Fruit fly (Drosophila melanogaster) whole organism, embryonic: Measurements from ENCODE around the gene TyrRII.

Experiments used
- Abd-B ChIP-seq: fragments of 200-800 bp; sonication (Bioruptor generic); optimal IDR thresholded peaks from 2 replicates; lab custom pipeline; 2018; ENCODE audit warnings: missing biosample characterization, mild to moderate bottlenecking, missing genetic modification characterization, moderate library complexity
- Antp ChIP-seq: fragments of 200-800 bp; sonication (Bioruptor generic); optimal IDR thresholded peaks from 3 replicates; lab custom pipeline; 2016; ENCODE audit warnings: missing biosample characterization, missing genetic modification characterization
- CG10209 ChIP-seq: fragments of 200-800 bp; sonication (Bioruptor generic); optimal IDR thresholded peaks from 3 replicates; lab custom pipeline; 2017; ENCODE audit warnings: missing biosample characterization, mild to moderate bottlenecking, missing genetic modification characterization, missing genetic modification reagents
- CG10654 ChIP-seq: fragments of 200-800 bp; sonication (Bioruptor generic); optimal IDR thresholded peaks from 2 replicates; lab custom pipeline; 2016; ENCODE audit warnings: missing biosample characterization, missing genetic modification characterization
- CG13424 ChIP-seq: fragments of 200-800 bp; sonication (Bioruptor generic); optimal IDR thresholded peaks from 2 replicates; lab custom pipeline; 2019; ENCODE audit warnings: missing biosample characterization, mild to moderate bottlenecking, missing genetic modification characterization, moderate library complexity
- CG13775 ChIP-seq: fragments of 200-800 bp; sonication (Bioruptor generic); optimal IDR thresholded peaks from 3 replicates; lab custom pipeline; 2017; ENCODE audit warnings: missing biosample characterization, mild to moderate bottlenecking, missing genetic modification characterization
- CG17359 ChIP-seq: fragments of 200-800 bp; sonication (Bioruptor generic); optimal IDR thresholded peaks from 3 replicates; lab custom pipeline; 2018; ENCODE audit warnings: missing biosample characterization, mild to moderate bottlenecking, missing genetic modification characterization, moderate library complexity
- CG17361 ChIP-seq: fragments of 200-800 bp; sonication (Bioruptor generic); IDR thresholded peaks from 3 replicates; pipeline ENCODE4 v1.3.6; 2022; ENCODE audit warnings: missing biosample characterization, missing genetic modification characterization
- CG18262 ChIP-seq: fragments of 200-800 bp; optimal IDR thresholded peaks from 3 replicates; lab custom pipeline; 2019; ENCODE audit warnings: missing biosample characterization, mild to moderate bottlenecking, missing genetic modification characterization, moderate library complexity
- CG2116 ChIP-seq: fragments of 200-800 bp; sonication (Bioruptor generic); optimal IDR thresholded peaks from 3 replicates; lab custom pipeline; 2018; ENCODE audit warnings: missing biosample characterization, mild to moderate bottlenecking, missing genetic modification characterization
- CG2129 ChIP-seq: fragments of 200-800 bp; sonication (Bioruptor generic); IDR thresholded peaks from 2 replicates; pipeline ENCODE4 v1.3.6; 2022; ENCODE audit warnings: missing biosample characterization, missing genetic modification characterization; ENCODE audit not compliant: partially characterized antibody
- CG33213 ChIP-seq: fragments of 200-800 bp; sonication (Bioruptor generic); optimal IDR thresholded peaks from 3 replicates; lab custom pipeline; 2016; ENCODE audit warnings: missing biosample characterization, missing genetic modification characterization
- CG4424 ChIP-seq: fragments of 200-800 bp; sonication (Bioruptor generic); optimal IDR thresholded peaks from 3 replicates; lab custom pipeline; 2016; ENCODE audit warnings: missing biosample characterization, missing genetic modification characterization
- CG4707 ChIP-seq: fragments of 200-800 bp; sonication (Bioruptor generic); optimal IDR thresholded peaks from 2 replicates; lab custom pipeline; 2018; ENCODE audit warnings: missing biosample characterization, mild to moderate bottlenecking, missing genetic modification characterization, moderate library complexity
- CG7839 ChIP-seq: fragments of 200-800 bp; sonication (Bioruptor generic); optimal IDR thresholded peaks from 3 replicates; lab custom pipeline; 2018; ENCODE audit warnings: missing biosample characterization, mild to moderate bottlenecking, missing genetic modification characterization, moderate library complexity
- CG8944 ChIP-seq: fragments of 200-800 bp; sonication (Bioruptor generic); optimal IDR thresholded peaks from 3 replicates; lab custom pipeline; 2016; ENCODE audit warnings: missing biosample characterization, missing genetic modification characterization
- CrebB ChIP-seq: fragments of 200-800 bp; sonication (Bioruptor generic); optimal IDR thresholded peaks from 3 replicates; lab custom pipeline; 2018; ENCODE audit warnings: missing biosample characterization, mild to moderate bottlenecking, missing genetic modification characterization
- HLH4C ChIP-seq: fragments of 200-800 bp; sonication (Bioruptor generic); IDR thresholded peaks from 3 replicates; pipeline ENCODE4 v1.3.6; 2022; ENCODE audit warnings: missing biosample characterization, missing genetic modification characterization; ENCODE audit not compliant: partially characterized antibody
- HLH54F ChIP-seq: fragments of 200-800 bp; sonication (Bioruptor generic); optimal IDR thresholded peaks from 3 replicates; lab custom pipeline; 2016; ENCODE audit warnings: missing biosample characterization, missing genetic modification characterization
- HmgZ ChIP-seq: fragments of 200-800 bp; sonication (Bioruptor generic); optimal IDR thresholded peaks from 2 replicates; lab custom pipeline; 2018; ENCODE audit warnings: missing biosample characterization, mild to moderate bottlenecking, missing genetic modification characterization
- Hsf ChIP-seq: fragments of 200-800 bp; sonication (Bioruptor generic); optimal IDR thresholded peaks from 3 replicates; lab custom pipeline; 2016; ENCODE audit warnings: missing biosample characterization, missing genetic modification characterization
- Lhr ChIP-seq: fragments of 200-800 bp; sonication (Bioruptor generic); optimal IDR thresholded peaks from 3 replicates; lab custom pipeline; 2017; ENCODE audit warnings: mild to moderate bottlenecking, missing biosample characterization, missing genetic modification reagents, missing genetic modification characterization
- Med ChIP-seq: fragments of 200-800 bp; sonication (Bioruptor generic); peaks from one replicate; lab custom pipeline; 2016; ENCODE audit warnings: missing biosample characterization, missing genetic modification characterization, mild to moderate bottlenecking, inconsistent platforms, moderate library complexity
- NC2α ChIP-seq: fragments of 200-800 bp; sonication (Bioruptor generic); optimal IDR thresholded peaks from 2 replicates; lab custom pipeline; 2016; ENCODE audit warnings: missing biosample characterization, missing genetic modification characterization
- Nf-YC ChIP-seq: fragments of 200-800 bp; optimal IDR thresholded peaks from 3 replicates; lab custom pipeline; 2019; ENCODE audit warnings: missing biosample characterization, mild to moderate bottlenecking, missing genetic modification characterization, moderate library complexity
- Oli ChIP-seq: fragments of 200-800 bp; sonication (Bioruptor generic); optimal IDR thresholded peaks from 2 replicates; lab custom pipeline; 2018; ENCODE audit warnings: missing biosample characterization, mild to moderate bottlenecking, missing genetic modification characterization, moderate library complexity
- Vsx1 ChIP-seq: fragments of 200-800 bp; sonication (Bioruptor generic); optimal IDR thresholded peaks from 2 replicates; lab custom pipeline; 2017; ENCODE audit warnings: missing biosample characterization, mild to moderate bottlenecking, missing genetic modification characterization, missing genetic modification reagents
- YL-1 ChIP-seq: fragments of 200-800 bp; sonication (Bioruptor generic); optimal IDR thresholded peaks from 3 replicates; lab custom pipeline; 2017; ENCODE audit warnings: missing biosample characterization, mild to moderate bottlenecking, missing genetic modification characterization
- al ChIP-seq: fragments of 200-800 bp; sonication (Bioruptor generic); IDR thresholded peaks from 2 replicates; pipeline ENCODE4 v1.3.6; 2022; ENCODE audit warnings: missing biosample characterization, missing genetic modification characterization
- bab2 ChIP-seq: fragments of 200-800 bp; sonication (Bioruptor generic); optimal IDR thresholded peaks from 2 replicates; lab custom pipeline; 2016; ENCODE audit warnings: missing biosample characterization, missing genetic modification characterization
- chinmo ChIP-seq: fragments of 200-800 bp; sonication (Bioruptor generic); IDR thresholded peaks from 4 replicates; pipeline ENCODE4 v1.3.6; 2022; ENCODE audit warnings: missing biosample characterization, missing genetic modification characterization; ENCODE audit not compliant: partially characterized antibody
- dimm ChIP-seq: fragments of 200-800 bp; sonication (Bioruptor generic); IDR thresholded peaks from 2 replicates; pipeline ENCODE4 v1.3.6; 2022; ENCODE audit warnings: missing biosample characterization, missing genetic modification characterization
- en ChIP-seq: fragments of 200-800 bp; sonication (Bioruptor generic); optimal IDR thresholded peaks from 2 replicates; lab custom pipeline; 2016; ENCODE audit warnings: missing biosample characterization, missing genetic modification characterization
- ewg ChIP-seq: fragments of 200-800 bp; sonication (Bioruptor generic); optimal IDR thresholded peaks from 3 replicates; lab custom pipeline; 2017; ENCODE audit warnings: mild to moderate bottlenecking, missing biosample characterization, missing genetic modification reagents, missing genetic modification characterization
- fu2 ChIP-seq: fragments of 200-800 bp; sonication (Bioruptor generic); optimal IDR thresholded peaks from 2 replicates; lab custom pipeline; 2016; ENCODE audit warnings: missing biosample characterization, missing genetic modification characterization
- gem ChIP-seq: fragments of 200-800 bp; sonication (Bioruptor generic); optimal IDR thresholded peaks from 2 replicates; lab custom pipeline; 2019; ENCODE audit warnings: missing biosample characterization, mild to moderate bottlenecking, missing genetic modification characterization, moderate library complexity
- gfzf ChIP-seq: fragments of 200-800 bp; sonication (Bioruptor generic); optimal IDR thresholded peaks from 2 replicates; lab custom pipeline; 2016; ENCODE audit warnings: missing biosample characterization, mild to moderate bottlenecking, missing genetic modification characterization, moderate library complexity
- grau ChIP-seq: fragments of 200-800 bp; optimal IDR thresholded peaks from 3 replicates; lab custom pipeline; 2019; ENCODE audit warnings: missing biosample characterization, mild to moderate bottlenecking, missing genetic modification characterization, moderate library complexity
- kah ChIP-seq: fragments of 200-800 bp; sonication (Bioruptor generic); optimal IDR thresholded peaks from 2 replicates; lab custom pipeline; 2018; ENCODE audit warnings: missing biosample characterization, mild to moderate bottlenecking, missing genetic modification characterization
- lab ChIP-seq: fragments of 200-800 bp; sonication (Bioruptor generic); optimal IDR thresholded peaks from 3 replicates; lab custom pipeline; 2017; ENCODE audit warnings: missing biosample characterization, missing genetic modification characterization, mild to moderate bottlenecking, moderate library complexity, missing genetic modification reagents
- pan ChIP-seq, 4 experiments: fragments of >200 bp in 3 of 4; fragments of 200-800 bp in 1 of 4; sonication (Bioruptor generic) in 1 of 4; optimal IDR thresholded peaks in 3 of 4; IDR thresholded peaks in 1 of 4; 2 replicates each; pipeline versions ENCODE4 v1.3.6 to Lab custom; 2017 to 2022; ENCODE audit warnings: missing biosample characterization in 2 of 4, missing genetic modification characterization in 2 of 4, mixed read lengths in 1 of 4
- peb ChIP-seq: fragments of 200-800 bp; sonication (Bioruptor generic); IDR thresholded peaks from 2 replicates; pipeline ENCODE4 v1.3.6; 2022; ENCODE audit warnings: missing biosample characterization, missing genetic modification characterization
- pfk ChIP-seq: fragments of 200-800 bp; sonication (Bioruptor generic); optimal IDR thresholded peaks from 2 replicates; lab custom pipeline; 2018; ENCODE audit warnings: missing biosample characterization, mild to moderate bottlenecking, missing genetic modification characterization, moderate library complexity
- shn ChIP-seq: fragments of 200-800 bp; sonication (Bioruptor generic); optimal IDR thresholded peaks from 3 replicates; lab custom pipeline; 2016; ENCODE audit warnings: missing biosample characterization, missing genetic modification characterization
- sim ChIP-seq: fragments of 200-800 bp; sonication (Bioruptor generic); IDR thresholded peaks from 2 replicates; pipeline ENCODE4 v1.3.6; 2022; ENCODE audit warnings: missing biosample characterization, missing genetic modification characterization
- sisA ChIP-seq: fragments of 200-800 bp; sonication (Bioruptor generic); IDR thresholded peaks from 2 replicates; pipeline ENCODE4 v1.3.6; 2022; ENCODE audit warnings: missing biosample characterization, missing genetic modification characterization
- sqz ChIP-seq: fragments of 200-800 bp; sonication (Bioruptor generic); optimal IDR thresholded peaks from 3 replicates; lab custom pipeline; 2018; ENCODE audit warnings: missing biosample characterization, mild to moderate bottlenecking, missing genetic modification characterization
- sug ChIP-seq: fragments of 200-800 bp; optimal IDR thresholded peaks from 2 replicates; lab custom pipeline; 2019; ENCODE audit warnings: missing biosample characterization, mild to moderate bottlenecking, missing genetic modification characterization, moderate library complexity
- twi ChIP-seq: fragments of 200-800 bp; optimal IDR thresholded peaks from 2 replicates; lab custom pipeline; 2019; ENCODE audit warnings: missing biosample characterization, mild to moderate bottlenecking, missing genetic modification characterization, moderate library complexity

TyrRII gene

DNA sequence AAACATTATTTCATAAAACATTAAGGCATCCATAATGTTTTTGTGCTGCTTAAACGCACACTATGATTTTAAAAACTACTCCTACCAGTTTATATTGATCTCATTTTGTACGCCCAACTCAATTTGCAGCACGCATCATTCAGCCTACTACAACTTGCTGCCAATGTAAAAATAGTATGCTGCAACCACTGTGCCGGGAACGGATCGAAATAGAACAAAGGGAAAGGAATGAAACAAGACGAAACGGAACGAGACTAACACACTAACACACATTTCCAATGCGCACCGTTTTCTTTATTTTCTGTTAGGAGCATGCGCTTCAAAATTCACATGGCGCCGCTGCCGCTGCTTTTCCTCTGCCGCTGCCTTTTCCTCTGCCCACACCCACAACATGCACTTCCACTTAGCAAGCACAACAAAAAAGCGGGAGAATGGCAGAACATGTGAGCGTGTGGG lies 40.6 kb downstream of the TyrRII start (continued):
- TF ChIP-seq CG13775 = no peak
- TF ChIP-seq CrebB = no peak
- TF ChIP-seq sqz (GFP tag; lab: Kevin White, UChicago) = no peak
- TF ChIP-seq YL-1 = peak; percentile 5
- peak; percentile 12 for TF ChIP-seq Abd-B (GFP tag; lab: Kevin White, UChicago)
- no peak for TF ChIP-seq en (GFP tag; lab: Kevin White, UChicago)
- TF ChIP-seq shn (GFP tag; lab: Kevin White, UChicago) = no peak
- peak; percentile 39 for TF ChIP-seq Antp (GFP tag; lab: Kevin White, UChicago)
- 0 out of 2 replicates have a peak, but pooled peaks have one; percentile 10 for TF ChIP-seq sisA
- TF ChIP-seq Vsx1 (GFP tag; lab: Kevin White, UChicago) = no peak
- TF ChIP-seq Hsf (GFP tag; lab: Kevin White, UChicago) = peak; percentile 9
- TF ChIP-seq Lhr = no peak
- TF ChIP-seq sug (tag; lab: Kevin White, UChicago) = no peak
- TF ChIP-seq HLH4C (GFP tag; lab: Robert Waterston, UW) = no peak
- no peak for TF ChIP-seq fu2 (GFP tag; lab: Kevin White, UChicago)
- peak; percentile 21 for TF ChIP-seq grau (tag; lab: Kevin White, UChicago)
- no peak for TF ChIP-seq dimm (GFP tag; lab: Robert Waterston, UW)
- no peak for TF ChIP-seq pan (optimal IDR thresholded peaks at IDR 0.05; lab: Kevin White, UChicago)
- peak in 1 of 2 experiments; percentile 63 for TF ChIP-seq pan (GFP tag; optimal IDR thresholded peaks at IDR 0.05 in 1 of 2, IDR thresholded peaks at IDR 0.05 in 1 of 2)
- TF ChIP-seq gfzf (GFP tag; lab: Kevin White, UChicago) = no peak
- peak; percentile 18 for TF ChIP-seq CG17359 (tag; lab: Kevin White, UChicago)
- TF ChIP-seq CG2116 = no peak
- peak; percentile 12 for TF ChIP-seq bab2
- TF ChIP-seq al = no peak
- no peak for TF ChIP-seq CG17361
- peak; percentile 33 for TF ChIP-seq Oli (tag; lab: Kevin White, UChicago)
- TF ChIP-seq CG2129 (GFP tag; lab: Robert Waterston, UW) = no peak
- peak; percentile 39 for TF ChIP-seq twi
- no peak for TF ChIP-seq HmgZ
- peak; percentile 45 for TF ChIP-seq lab
- TF ChIP-seq CG13424 (tag; lab: Kevin White, UChicago) = peak; percentile 30
- no peak for TF ChIP-seq CG4707 (GFP tag; lab: Kevin White, UChicago)
- peak; percentile 29 for TF ChIP-seq CG7839 (tag; lab: Kevin White, UChicago)
- TF ChIP-seq CG18262 = peak; percentile 15
- TF ChIP-seq CG4424 (GFP tag; lab: Kevin White, UChicago) = peak; percentile 7
- peak; percentile 96 for TF ChIP-seq kah (GFP tag; lab: Kevin White, UChicago)
- peak; percentile 13 for TF ChIP-seq CG8944
- TF ChIP-seq CG10654 = no peak
- TF ChIP-seq Med (GFP tag; lab: Kevin White, UChicago) = peak; percentile 84
- TF ChIP-seq HLH54F (GFP tag; lab: Kevin White, UChicago) = peak; percentile 16
- peak; percentile 92 for TF ChIP-seq ewg (GFP tag; lab: Kevin White, UChicago)
- TF ChIP-seq CG33213 (GFP tag; lab: Kevin White, UChicago) = no peak
- peak; percentile 50 for TF ChIP-seq gem (tag; lab: Kevin White, UChicago)
- peak; percentile 77; the same call in 2 of the 4 replicates for TF ChIP-seq chinmo (GFP tag; lab: Robert Waterston, UW)
- TF ChIP-seq peb (GFP tag; lab: Robert Waterston, UW) = no peak
- no peak for TF ChIP-seq NC2α (GFP tag; lab: Kevin White, UChicago)
- no peak for TF ChIP-seq CG10209
- TF ChIP-seq Nf-YC (tag; lab: Kevin White, UChicago) = peak; percentile 16
- TF ChIP-seq pfk (GFP tag; lab: Kevin White, UChicago) = peak; percentile 96
- no peak for TF ChIP-seq sim (GFP tag; lab: Robert Waterston, UW)
